Worm (Caenorhabditis elegans) whole organism, L2 larva: ENCODE results near the gene lhpp-1.

ENCODE experiments used
- C34F6.9 ChIP-seq: fragments of 150-350 bp; optimal IDR thresholded peaks from 2 replicates; lab custom pipeline; 2014; ENCODE audit warnings: missing biosample characterization, missing genetic modification characterization
- F13H6.1 ChIP-seq: sonication (generic microtip); optimal IDR thresholded peaks from 2 replicates; lab custom pipeline; 2016; ENCODE audit warnings: missing genetic modification characterization, missing compliant biosample characterization
- R02D3.7 ChIP-seq: fragments of 150-350 bp; optimal IDR thresholded peaks from 2 replicates; lab custom pipeline; 2014; ENCODE audit warnings: missing biosample characterization, missing genetic modification characterization
- ZK546.5 ChIP-seq: sonication (generic microtip); optimal IDR thresholded peaks from 2 replicates; lab custom pipeline; 2017; ENCODE audit warnings: missing biosample characterization, missing genetic modification characterization
- aly-2 ChIP-seq: fragments of 150-350 bp; optimal IDR thresholded peaks from 2 replicates; lab custom pipeline; 2014; ENCODE audit warnings: missing biosample characterization, missing genetic modification characterization
- ama-1 ChIP-seq: fragments of 150-350 bp; optimal IDR thresholded peaks from 2 replicates; lab custom pipeline; 2018; ENCODE audit warnings: inconsistent platforms
- ceh-16 ChIP-seq: fragments of 150-350 bp; optimal IDR thresholded peaks from 2 replicates; lab custom pipeline; 2014; ENCODE audit warnings: missing biosample characterization, missing genetic modification characterization
- crh-2 ChIP-seq: sonication (generic microtip); optimal IDR thresholded peaks from 2 replicates; lab custom pipeline; 2017; ENCODE audit warnings: missing biosample characterization, missing genetic modification characterization
- egl-27 ChIP-seq: sonication (generic microtip); optimal IDR thresholded peaks from 3 replicates; lab custom pipeline; 2017; ENCODE audit warnings: missing biosample characterization, missing genetic modification reagents, missing genetic modification characterization
- elt-1 ChIP-seq: fragments of 150-350 bp; optimal IDR thresholded peaks from 2 replicates; lab custom pipeline; 2014; ENCODE audit warnings: missing biosample characterization, missing genetic modification characterization
- elt-3 ChIP-seq: sonication (generic microtip); optimal IDR thresholded peaks from 2 replicates; lab custom pipeline; 2017; ENCODE audit warnings: missing biosample characterization, missing genetic modification characterization
- fos-1 ChIP-seq: fragments of 150-350 bp; optimal IDR thresholded peaks from 2 replicates; lab custom pipeline; 2014; ENCODE audit warnings: missing biosample characterization, missing genetic modification characterization
- gmeb-1 ChIP-seq: fragments of 150-350 bp; optimal IDR thresholded peaks from 2 replicates; lab custom pipeline; 2014; ENCODE audit warnings: missing biosample characterization, missing genetic modification characterization
- lin-11 ChIP-seq: fragments of 150-350 bp; sonication (generic microtip); optimal IDR thresholded peaks from 2 replicates; lab custom pipeline; 2014; ENCODE audit warnings: missing biosample characterization, missing genetic modification characterization, inconsistent platforms, mixed read lengths
- lin-13 ChIP-seq: fragments of 150-350 bp; optimal IDR thresholded peaks from 2 replicates; lab custom pipeline; 2014; ENCODE audit warnings: missing biosample characterization, missing genetic modification reagents, missing genetic modification characterization
- lin-39 ChIP-seq: fragments of 150-350 bp; optimal IDR thresholded peaks from 2 replicates; lab custom pipeline; 2014; ENCODE audit warnings: missing biosample characterization, missing genetic modification reagents, missing genetic modification characterization
- lsy-2 ChIP-seq, 2 experiments: fragments of 150-350 bp in 1 of 2; sonication (generic microtip) in 1 of 2; optimal IDR thresholded peaks; 2 replicates each; lab custom pipeline; 2014 to 2017; ENCODE audit warnings: missing biosample characterization in 2 of 2, missing genetic modification characterization in 2 of 2
- mbf-1 ChIP-seq: sonication (generic microtip); optimal IDR thresholded peaks from 2 replicates; lab custom pipeline; 2017; ENCODE audit warnings: missing biosample characterization, missing genetic modification characterization
- mdl-1 ChIP-seq, 2 experiments: fragments of 150-350 bp in 1 of 2; sonication (generic microtip) in 1 of 2; optimal IDR thresholded peaks; 2 replicates each; lab custom pipeline; 2017; ENCODE audit warnings: missing biosample characterization in 2 of 2, missing genetic modification characterization in 2 of 2
- nhr-10 ChIP-seq: sonication (generic microtip); optimal IDR thresholded peaks from 2 replicates; lab custom pipeline; 2017; ENCODE audit warnings: missing biosample characterization, missing genetic modification characterization
- nhr-12 ChIP-seq: fragments of 150-350 bp; optimal IDR thresholded peaks from 2 replicates; lab custom pipeline; 2014; ENCODE audit warnings: missing biosample characterization, missing genetic modification characterization
- nhr-129 ChIP-seq: fragments of 150-350 bp; optimal IDR thresholded peaks from 2 replicates; lab custom pipeline; 2014; ENCODE audit warnings: missing biosample characterization, missing genetic modification characterization
- nhr-21 ChIP-seq: fragments of 150-350 bp; optimal IDR thresholded peaks from 2 replicates; lab custom pipeline; 2014; ENCODE audit warnings: missing biosample characterization, missing genetic modification characterization
- nhr-23 ChIP-seq: fragments of 150-350 bp; optimal IDR thresholded peaks from 2 replicates; lab custom pipeline; 2014; ENCODE audit warnings: missing biosample characterization, missing genetic modification reagents, missing genetic modification characterization
- nhr-25 ChIP-seq: fragments of 150-350 bp; sonication (generic microtip); optimal IDR thresholded peaks from 3 replicates; lab custom pipeline; 2014; ENCODE audit warnings: missing biosample characterization, missing genetic modification characterization
- nhr-6 ChIP-seq: fragments of 150-350 bp; optimal IDR thresholded peaks from 2 replicates; lab custom pipeline; 2014; ENCODE audit warnings: missing biosample characterization, missing genetic modification characterization
- nhr-77 ChIP-seq: fragments of 150-350 bp; optimal IDR thresholded peaks from 2 replicates; lab custom pipeline; 2014; ENCODE audit warnings: missing biosample characterization, missing genetic modification characterization
- peb-1 ChIP-seq: fragments of 150-350 bp; optimal IDR thresholded peaks from 2 replicates; lab custom pipeline; 2014; ENCODE audit warnings: missing biosample characterization, missing genetic modification characterization
- skn-1 ChIP-seq: sonication (generic microtip); optimal IDR thresholded peaks from 2 replicates; lab custom pipeline; 2017; ENCODE audit warnings: missing biosample characterization, missing genetic modification characterization
- sma-3 ChIP-seq: sonication (generic microtip); optimal IDR thresholded peaks from 2 replicates; lab custom pipeline; 2016; ENCODE audit warnings: missing genetic modification reagents, missing genetic modification characterization, missing compliant biosample characterization
- sma-9 ChIP-seq, 2 experiments: fragments of 150-350 bp in 1 of 2; sonication (generic microtip) in 1 of 2; optimal IDR thresholded peaks; 2 replicates each; lab custom pipeline; 2014 to 2016; ENCODE audit warnings: missing genetic modification characterization in 2 of 2, mild to moderate bottlenecking in 1 of 2, missing biosample characterization in 1 of 2, missing compliant biosample characterization in 1 of 2, missing genetic modification reagents in 1 of 2, moderate library complexity in 1 of 2
- snpc-4 ChIP-seq: fragments of 150-350 bp; optimal IDR thresholded peaks from 2 replicates; lab custom pipeline; 2014; ENCODE audit warnings: missing biosample characterization, missing genetic modification characterization
- unc-39 ChIP-seq: fragments of 150-350 bp; optimal IDR thresholded peaks from 2 replicates; lab custom pipeline; 2014; ENCODE audit warnings: missing biosample characterization, missing genetic modification characterization
- zag-1 ChIP-seq: fragments of 150-350 bp; optimal IDR thresholded peaks from 2 replicates; lab custom pipeline; 2014; ENCODE audit warnings: missing biosample characterization, missing genetic modification characterization
- ztf-1 ChIP-seq: fragments of 200-800 bp; sonication (Bioruptor generic); conservative IDR thresholded peaks from 2 replicates; pipeline ENCODE4 v1.3.6; 2022; ENCODE audit warnings: missing genetic modification characterization, missing compliant biosample characterization
- ztf-11 ChIP-seq: sonication (generic microtip); optimal IDR thresholded peaks from 2 replicates; lab custom pipeline; 2017; ENCODE audit warnings: missing biosample characterization, missing genetic modification characterization
- ztf-4 ChIP-seq: fragments of 150-350 bp; optimal IDR thresholded peaks from 2 replicates; lab custom pipeline; 2014; ENCODE audit warnings: missing biosample characterization, missing genetic modification characterization

The lhpp-1 gene

ce11 chrV:12098123-12098522, 13.5 kb downstream of the lhpp-1 start, which contains the start of gene nhr-209:
TSS of gene nhr-209 (plus strand) at chrV:12098149.
- TF ChIP-seq egl-27 (tag; lab: Kevin White, UChicago): no peak
- no peak for TF ChIP-seq nhr-21 (tag; lab: Kevin White, UChicago)
- no peak for TF ChIP-seq aly-2 (tag; lab: Kevin White, UChicago)
- no peak for TF ChIP-seq nhr-6 (tag; lab: Kevin White, UChicago)
- no peak for TF ChIP-seq lin-39 (tag; lab: Kevin White, UChicago)
- TF ChIP-seq ZK546.5: no peak
- no peak for TF ChIP-seq snpc-4 (tag; lab: Kevin White, UChicago)
- TF ChIP-seq elt-1: no peak
- no peak for TF ChIP-seq elt-3 (tag; lab: Kevin White, UChicago)
- TF ChIP-seq unc-39 (tag; lab: Kevin White, UChicago): no peak
- no peak for TF ChIP-seq nhr-10
- TF ChIP-seq ztf-1 (GFP tag; lab: Robert Waterston, UW): no peak
- no peak for TF ChIP-seq ama-1
- no peak for TF ChIP-seq gmeb-1 (tag; lab: Kevin White, UChicago)

ce11 chrV:12095865-12096264, 15.7 kb downstream of the lhpp-1 start, which contains the start of gene nhr-207:
TSS of gene nhr-207 (plus strand) at chrV:12096146.
- TF ChIP-seq ceh-16 (tag; lab: Kevin White, UChicago) (no peak), nhr-129 (tag; lab: Kevin White, UChicago) (peak; percentile 9), lin-11 (no peak), crh-2 (tag; lab: Kevin White, UChicago) (no peak), sma-9 (GFP tag; optimal IDR thresholded peaks at IDR 0.05; lab: Kevin White, UChicago) (peak; percentile 60), sma-9 (tag; optimal IDR thresholded peaks at IDR 0.05; lab: Kevin White, UChicago) (no peak), mdl-1 (tag; optimal IDR thresholded peaks at IDR 0.05; lab: Kevin White, UChicago) (no peak), ztf-11 (tag; lab: Kevin White, UChicago) (no peak), mbf-1 (tag; lab: Kevin White, UChicago) (no peak), elt-3 (tag; lab: Kevin White, UChicago) (no peak), lsy-2 (tag; optimal IDR thresholded peaks at IDR 0.05; lab: Kevin White, UChicago) (no peak), zag-1 (no peak), C34F6.9 (tag; lab: Kevin White, UChicago) (no peak), egl-27 (tag; lab: Kevin White, UChicago) (no peak), peb-1 (no peak), lin-13 (GFP tag; lab: Kevin White, UChicago) (no peak), fos-1 (tag; lab: Kevin White, UChicago) (peak; percentile 72), lin-39 (tag; lab: Kevin White, UChicago) (no peak), nhr-12 (no peak), aly-2 (tag; lab: Kevin White, UChicago) (no peak), nhr-23 (no peak), skn-1 (tag; lab: Kevin White, UChicago) (no peak)
- TF ChIP-seq, all 48 proteins: peak for 3

ce11 chrV:12094030-12094429, 17.6 kb downstream of the lhpp-1 start, which contains the start of gene nhr-208:
TSS of gene nhr-208 (plus strand) at chrV:12094317.
- TF ChIP-seq nhr-77 (tag; lab: Kevin White, UChicago): no peak
- peak; percentile 11 for TF ChIP-seq sma-9 (GFP tag; optimal IDR thresholded peaks at IDR 0.05; lab: Kevin White, UChicago)
- no peak for TF ChIP-seq sma-9 (tag; optimal IDR thresholded peaks at IDR 0.05; lab: Kevin White, UChicago)
- no peak for TF ChIP-seq ztf-11 (tag; lab: Kevin White, UChicago)
- TF ChIP-seq R02D3.7 (tag; lab: Kevin White, UChicago): no peak
- no peak for TF ChIP-seq sma-3
- peak; percentile 11 for TF ChIP-seq fos-1 (tag; lab: Kevin White, UChicago)

ce11 chrV:12091759-12092158, 19.8 kb downstream of the lhpp-1 start, which contains the start of gene nhr-206:
TSS of gene nhr-206 (plus strand) at chrV:12092006.
- TF ChIP-seq sma-3 (peak; percentile 21), ztf-4 (tag; lab: Kevin White, UChicago) (no peak), nhr-25 (tag; lab: Kevin White, UChicago) (peak; percentile 12), gmeb-1 (tag; lab: Kevin White, UChicago) (no peak), sma-9 (GFP tag; optimal IDR thresholded peaks at IDR 0.05; lab: Kevin White, UChicago) (peak; percentile 56), sma-9 (tag; optimal IDR thresholded peaks at IDR 0.05; lab: Kevin White, UChicago) (no peak), nhr-129 (tag; lab: Kevin White, UChicago) (peak; percentile 71), nhr-6 (tag; lab: Kevin White, UChicago) (no peak), crh-2 (tag; lab: Kevin White, UChicago) (peak; percentile 67), skn-1 (tag; lab: Kevin White, UChicago) (no peak), F13H6.1 (tag; lab: Kevin White, UChicago) (peak; percentile 7), fos-1 (tag; lab: Kevin White, UChicago) (peak; percentile 85)
